Fruit fly (Drosophila melanogaster): Measurements from ENCODE around the gene Tnpo-SR.

- TF ChIP-seq CG8478 (optimal IDR thresholded peaks at IDR 0.05) = no peak
- no peak for TF ChIP-seq EcR (GFP tag; optimal IDR thresholded peaks at IDR 0.05)
- TF ChIP-seq psq (optimal IDR thresholded peaks at IDR 0.05) = no peak
- no peak for TF ChIP-seq pan (optimal IDR thresholded peaks at IDR 0.05)
These were observed 5.0 kb upstream of the Tnpo-SR start for dm6 chr2L:2754437-2755322.

All from whole organism.